Fruit fly (Drosophila melanogaster) whole organism, embryonic: ENCODE data around the gene CG8641.
A peak's percentile ranks its signal among the peaks of the same experiment; 100 is the strongest.

Source experiments
- CG11093 ChIP-seq: fragments of 200-800 bp; sonication (Bioruptor generic); IDR thresholded peaks from 3 replicates; pipeline ENCODE4 v1.3.6; 2022; ENCODE audit warnings: missing biosample characterization, missing genetic modification characterization
- CG11247 ChIP-seq: fragments of 200-800 bp; sonication (Bioruptor generic); IDR thresholded peaks from 2 replicates; pipeline ENCODE4 v1.3.6; 2022; ENCODE audit warnings: missing biosample characterization, missing genetic modification characterization
- CG12104 ChIP-seq: fragments of 200-800 bp; sonication (Bioruptor generic); optimal IDR thresholded peaks from 3 replicates; lab custom pipeline; 2016; ENCODE audit warnings: missing biosample characterization, missing genetic modification characterization
- CG12299 ChIP-seq: fragments of 200-800 bp; sonication (Bioruptor generic); optimal IDR thresholded peaks from 2 replicates; lab custom pipeline; 2018; ENCODE audit warnings: missing biosample characterization, mild to moderate bottlenecking, missing genetic modification characterization
- CG1233 ChIP-seq: fragments of 200-800 bp; sonication (Bioruptor generic); optimal IDR thresholded peaks from 4 replicates; lab custom pipeline; 2018; ENCODE audit warnings: missing biosample characterization, mild to moderate bottlenecking, missing genetic modification characterization
- CG12942 ChIP-seq: fragments of 200-800 bp; sonication (Bioruptor generic); optimal IDR thresholded peaks from 3 replicates; lab custom pipeline; 2016; ENCODE audit warnings: missing biosample characterization, missing genetic modification characterization
- CG14441 ChIP-seq: fragments of 200-800 bp; sonication (Bioruptor generic); IDR thresholded peaks from 2 replicates; pipeline ENCODE4 v1.3.6; 2022; ENCODE audit warnings: missing biosample characterization, missing genetic modification characterization
- CG14710 ChIP-seq: fragments of 200-800 bp; sonication (Bioruptor generic); optimal IDR thresholded peaks from 3 replicates; lab custom pipeline; 2019; ENCODE audit warnings: missing biosample characterization, mild to moderate bottlenecking, missing genetic modification characterization, moderate library complexity
- CG16815 ChIP-seq: fragments of 200-800 bp; sonication (Bioruptor generic); optimal IDR thresholded peaks from 3 replicates; lab custom pipeline; 2017; ENCODE audit warnings: missing biosample characterization, mild to moderate bottlenecking, missing genetic modification characterization
- CG17359 ChIP-seq: fragments of 200-800 bp; sonication (Bioruptor generic); optimal IDR thresholded peaks from 3 replicates; lab custom pipeline; 2018; ENCODE audit warnings: missing biosample characterization, mild to moderate bottlenecking, missing genetic modification characterization, moderate library complexity
- CG2120 ChIP-seq: fragments of 200-800 bp; sonication (Bioruptor generic); optimal IDR thresholded peaks from 3 replicates; lab custom pipeline; 2016; ENCODE audit warnings: missing biosample characterization, missing genetic modification characterization
- CG2199 ChIP-seq: fragments of 200-800 bp; sonication (Bioruptor generic); IDR thresholded peaks from 3 replicates; pipeline ENCODE4 v1.3.6; 2022; ENCODE audit warnings: missing biosample characterization, missing genetic modification characterization
- CG31388 ChIP-seq: fragments of 200-800 bp; sonication (Bioruptor generic); optimal IDR thresholded peaks from 2 replicates; lab custom pipeline; 2016; ENCODE audit warnings: missing biosample characterization, missing genetic modification characterization
- CG32772 ChIP-seq: fragments of 200-800 bp; sonication (Bioruptor generic); IDR thresholded peaks from 2 replicates; pipeline ENCODE4 v1.3.6; 2022; ENCODE audit warnings: missing biosample characterization, missing genetic modification characterization
- CG5953 ChIP-seq: fragments of 200-800 bp; sonication (Bioruptor generic); IDR thresholded peaks from 2 replicates; pipeline ENCODE4 v1.3.6; 2022; ENCODE audit warnings: missing biosample characterization, missing genetic modification characterization
- CG6654 ChIP-seq: fragments of 200-800 bp; sonication (Bioruptor generic); optimal IDR thresholded peaks from 2 replicates; lab custom pipeline; 2017; ENCODE audit warnings: missing biosample characterization, mild to moderate bottlenecking, missing genetic modification characterization
- CG6689 ChIP-seq: fragments of 200-800 bp; sonication (Bioruptor generic); IDR thresholded peaks from 2 replicates; pipeline ENCODE4 v1.3.6; 2022; ENCODE audit warnings: missing biosample characterization, missing genetic modification characterization
- CG7271 ChIP-seq: fragments of 200-800 bp; sonication (Bioruptor generic); optimal IDR thresholded peaks from 2 replicates; lab custom pipeline; 2018; ENCODE audit warnings: missing biosample characterization, mild to moderate bottlenecking, missing genetic modification characterization, moderate library complexity
- CG9817 ChIP-seq: fragments of 200-800 bp; sonication (Bioruptor generic); optimal IDR thresholded peaks from 2 replicates; lab custom pipeline; 2018; ENCODE audit warnings: missing biosample characterization, mild to moderate bottlenecking, missing genetic modification characterization, moderate library complexity
- Camta ChIP-seq: fragments of 200-800 bp; sonication (Bioruptor generic); optimal IDR thresholded peaks from 2 replicates; lab custom pipeline; 2016; ENCODE audit warnings: missing biosample characterization, missing genetic modification characterization
- Deaf1 ChIP-seq: fragments of 200-800 bp; optimal IDR thresholded peaks from 3 replicates; lab custom pipeline; 2019; ENCODE audit warnings: missing biosample characterization, mild to moderate bottlenecking, missing genetic modification characterization, moderate library complexity
- Dip3 ChIP-seq: fragments of 200-800 bp; sonication (Bioruptor generic); optimal IDR thresholded peaks from 3 replicates; lab custom pipeline; 2016; ENCODE audit warnings: missing biosample characterization, missing genetic modification characterization
- E2f1 ChIP-seq: fragments of 200-800 bp; sonication (Bioruptor generic); IDR thresholded peaks from 2 replicates; pipeline ENCODE4 v1.3.6; 2022; ENCODE audit warnings: missing biosample characterization, missing genetic modification characterization
- GATAe ChIP-seq: fragments of 200-800 bp; sonication (Bioruptor generic); conservative IDR thresholded peaks from 2 replicates; pipeline ENCODE4 v1.3.6; 2022; ENCODE audit warnings: missing biosample characterization, missing genetic modification characterization
- HLH54F ChIP-seq: fragments of 200-800 bp; sonication (Bioruptor generic); optimal IDR thresholded peaks from 3 replicates; lab custom pipeline; 2016; ENCODE audit warnings: missing biosample characterization, missing genetic modification characterization
- Lpt ChIP-seq: fragments of >200 bp; optimal IDR thresholded peaks from 2 replicates; lab custom pipeline; 2018; ENCODE audit warnings: missing biosample characterization, missing genetic modification characterization
- Max ChIP-seq: fragments of 200-800 bp; sonication (Bioruptor generic); optimal IDR thresholded peaks from 2 replicates; lab custom pipeline; 2016; ENCODE audit warnings: missing biosample characterization, mild to moderate bottlenecking, missing genetic modification characterization
- NK7.1 ChIP-seq: fragments of 200-800 bp; sonication (Bioruptor generic); optimal IDR thresholded peaks from 3 replicates; lab custom pipeline; 2016; ENCODE audit warnings: missing biosample characterization, missing genetic modification characterization
- Oli ChIP-seq: fragments of 200-800 bp; sonication (Bioruptor generic); optimal IDR thresholded peaks from 2 replicates; lab custom pipeline; 2018; ENCODE audit warnings: missing biosample characterization, mild to moderate bottlenecking, missing genetic modification characterization, moderate library complexity
- Sin3A ChIP-seq: fragments of >200 bp; optimal IDR thresholded peaks from 2 replicates; lab custom pipeline; 2018
- Sox102F ChIP-seq: fragments of 200-800 bp; sonication (Bioruptor generic); optimal IDR thresholded peaks from 2 replicates; lab custom pipeline; 2018; ENCODE audit warnings: missing biosample characterization, mild to moderate bottlenecking, missing genetic modification characterization, moderate library complexity
- Ssrp ChIP-seq: fragments of 200-800 bp; sonication (Bioruptor generic); optimal IDR thresholded peaks from 2 replicates; lab custom pipeline; 2018; ENCODE audit warnings: missing biosample characterization, mild to moderate bottlenecking, missing genetic modification characterization, moderate library complexity
- Usf ChIP-seq: fragments of 200-800 bp; sonication (Bioruptor generic); optimal IDR thresholded peaks from 2 replicates; lab custom pipeline; 2017; ENCODE audit warnings: missing genotype, missing biosample characterization, missing genetic modification characterization
- Vsx1 ChIP-seq: fragments of 200-800 bp; sonication (Bioruptor generic); optimal IDR thresholded peaks from 2 replicates; lab custom pipeline; 2017; ENCODE audit warnings: missing biosample characterization, mild to moderate bottlenecking, missing genetic modification characterization, missing genetic modification reagents
- Xrp1 ChIP-seq: fragments of 200-800 bp; sonication (Bioruptor generic); IDR thresholded peaks from 2 replicates; pipeline ENCODE4 v1.3.6; 2022; ENCODE audit warnings: missing biosample characterization, missing genetic modification characterization
- ap ChIP-seq: fragments of 200-800 bp; sonication (Bioruptor generic); IDR thresholded peaks from 2 replicates; pipeline ENCODE4 v1.3.6; 2022; ENCODE audit warnings: missing biosample characterization, missing genetic modification characterization
- chm ChIP-seq: fragments of 200-800 bp; sonication (Bioruptor generic); IDR thresholded peaks from 2 replicates; pipeline ENCODE4 v1.3.6; 2022; ENCODE audit warnings: missing biosample characterization, missing genetic modification characterization
- crp ChIP-seq, 2 experiments: fragments of 200-800 bp; sonication (Bioruptor generic); optimal IDR thresholded peaks; 2 replicates in 1 of 2; 3 replicates in 1 of 2; lab custom pipeline; 2017; ENCODE audit warnings: missing biosample characterization in 2 of 2, missing genetic modification characterization in 2 of 2, mild to moderate bottlenecking in 1 of 2, moderate library complexity in 1 of 2
- dan ChIP-seq: fragments of 200-800 bp; sonication (Bioruptor generic); IDR thresholded peaks from 2 replicates; pipeline ENCODE4 v1.3.6; 2022; ENCODE audit warnings: missing biosample characterization, missing genetic modification characterization
- dmrt11E ChIP-seq: fragments of 200-800 bp; sonication (Bioruptor generic); optimal IDR thresholded peaks from 3 replicates; lab custom pipeline; 2018; ENCODE audit warnings: missing biosample characterization, mild to moderate bottlenecking, missing genetic modification characterization, moderate library complexity
- fd3F ChIP-seq: fragments of 200-800 bp; sonication (Bioruptor generic); optimal IDR thresholded peaks from 2 replicates; lab custom pipeline; 2018; ENCODE audit warnings: missing biosample characterization, mild to moderate bottlenecking, missing genetic modification characterization, moderate library complexity
- fd64A ChIP-seq: fragments of 200-800 bp; sonication (Bioruptor generic); optimal IDR thresholded peaks from 3 replicates; lab custom pipeline; 2018; ENCODE audit warnings: missing biosample characterization, mild to moderate bottlenecking, missing genetic modification characterization
- gce ChIP-seq: fragments of 200-800 bp; sonication (Bioruptor generic); IDR thresholded peaks from 3 replicates; pipeline ENCODE4 v1.3.6; 2022; ENCODE audit warnings: missing biosample characterization, missing genetic modification characterization
- gsb ChIP-seq: fragments of 200-800 bp; sonication (Bioruptor generic); IDR thresholded peaks from 2 replicates; pipeline ENCODE4 v1.3.6; 2022; ENCODE audit warnings: missing biosample characterization, missing genetic modification characterization
- jigr1 ChIP-seq: fragments of 200-800 bp; sonication (Bioruptor generic); IDR thresholded peaks from 3 replicates; pipeline ENCODE4 v1.3.6; 2022; ENCODE audit warnings: missing biosample characterization, missing genetic modification characterization
- klu ChIP-seq: fragments of 200-800 bp; sonication (Bioruptor generic); IDR thresholded peaks from 2 replicates; pipeline ENCODE4 v1.3.6; 2022; ENCODE audit warnings: missing biosample characterization, missing genetic modification characterization
- nmo ChIP-seq: fragments of 200-800 bp; sonication (Bioruptor generic); optimal IDR thresholded peaks from 2 replicates; lab custom pipeline; 2018; ENCODE audit warnings: missing biosample characterization, mild to moderate bottlenecking, missing genetic modification characterization, moderate library complexity
- pan ChIP-seq, 4 experiments: fragments of >200 bp in 3 of 4; fragments of 200-800 bp in 1 of 4; sonication (Bioruptor generic) in 1 of 4; optimal IDR thresholded peaks in 3 of 4; IDR thresholded peaks in 1 of 4; 2 replicates each; pipeline versions ENCODE4 v1.3.6 to Lab custom; 2017 to 2022; ENCODE audit warnings: missing biosample characterization in 2 of 4, missing genetic modification characterization in 2 of 4, mixed read lengths in 1 of 4
- pb ChIP-seq: fragments of 200-800 bp; sonication (Bioruptor generic); optimal IDR thresholded peaks from 3 replicates; lab custom pipeline; 2016; ENCODE audit warnings: missing biosample characterization, missing genetic modification characterization
- pita ChIP-seq: fragments of 200-800 bp; sonication (Bioruptor generic); optimal IDR thresholded peaks from 2 replicates; lab custom pipeline; 2017; ENCODE audit warnings: missing biosample characterization, mild to moderate bottlenecking, missing genetic modification characterization
- ranshi ChIP-seq: fragments of 200-800 bp; sonication (Bioruptor generic); IDR thresholded peaks from 2 replicates; pipeline ENCODE4 v1.3.6; 2022; ENCODE audit warnings: missing biosample characterization, missing genetic modification characterization
- sr ChIP-seq: fragments of 200-800 bp; sonication (Bioruptor generic); IDR thresholded peaks from 3 replicates; pipeline ENCODE4 v1.3.6; 2022; ENCODE audit warnings: missing biosample characterization, missing genetic modification characterization

The CG8641 gene

dm6 chr3L:7087347-7087746 lies 10.1 kb upstream of the CG8641 start (continued):
- no peak for TF ChIP-seq Oli (tag; lab: Kevin White, UChicago)
- no peak for TF ChIP-seq Dip3
- TF ChIP-seq CG11093 (GFP tag; lab: Robert Waterston, UW) = no peak
- TF ChIP-seq Deaf1 (tag; lab: Kevin White, UChicago) = no peak
- no peak for TF ChIP-seq Vsx1 (GFP tag; lab: Kevin White, UChicago)
- no peak for TF ChIP-seq CG31388 (GFP tag; lab: Kevin White, UChicago)
- TF ChIP-seq klu = no peak
- no peak for TF ChIP-seq CG12942 (GFP tag; lab: Kevin White, UChicago)
- peak; percentile 21 for TF ChIP-seq Sox102F
- TF ChIP-seq fd3F (GFP tag; lab: Kevin White, UChicago) = no peak
- TF ChIP-seq CG11247 (GFP tag; lab: Robert Waterston, UW) = no peak
- TF ChIP-seq CG2120 (GFP tag; lab: Kevin White, UChicago) = no peak
- TF ChIP-seq Max (GFP tag; lab: Kevin White, UChicago) = no peak
- TF ChIP-seq CG9817 (tag; lab: Kevin White, UChicago) = no peak
- TF ChIP-seq Camta = no peak
- TF ChIP-seq gsb (GFP tag; lab: Robert Waterston, UW) = no peak
- TF ChIP-seq chm (GFP tag; lab: Robert Waterston, UW) = no peak
- peak; percentile 54 for TF ChIP-seq CG14441 (GFP tag; lab: Robert Waterston, UW)
- no peak for TF ChIP-seq pita (GFP tag; lab: Kevin White, UChicago)
- TF ChIP-seq CG17359 (tag; lab: Kevin White, UChicago) = peak; percentile 49
- no peak for TF ChIP-seq Ssrp (tag; lab: Kevin White, UChicago)
- TF ChIP-seq Sin3A (lab: Kevin White, UChicago) = no peak
- TF ChIP-seq CG2199 = no peak
- no peak for TF ChIP-seq GATAe
- TF ChIP-seq nmo (GFP tag; lab: Kevin White, UChicago) = no peak
- TF ChIP-seq CG1233 (GFP tag; lab: Kevin White, UChicago) = no peak
- TF ChIP-seq Lpt = no peak
- no peak for TF ChIP-seq CG6654
- no peak for TF ChIP-seq CG12299
- no peak for TF ChIP-seq CG5953 (GFP tag; lab: Robert Waterston, UW)
- 0 out of 2 replicates have a peak, but pooled peaks have one; percentile 13 for TF ChIP-seq E2f1 (GFP tag; lab: Robert Waterston, UW)
- peak; percentile 38; the same call in 1 of the 3 replicates for TF ChIP-seq sr (GFP tag; lab: Robert Waterston, UW)
- 0 out of 2 replicates have a peak, but pooled peaks have one; percentile 24 for TF ChIP-seq CG32772
- TF ChIP-seq crp (GFP tag; optimal IDR thresholded peaks at IDR 0.05; lab: Kevin White, UChicago) = no peak
- no peak for TF ChIP-seq CG16815 (GFP tag; lab: Kevin White, UChicago)
- no peak for TF ChIP-seq dan
- TF ChIP-seq CG12104 (GFP tag; lab: Kevin White, UChicago) = no peak
- TF ChIP-seq NK7.1 (GFP tag; lab: Kevin White, UChicago) = no peak
- 0 out of 2 replicates have a peak, but pooled peaks have one; percentile 32 for TF ChIP-seq CG6689 (GFP tag; lab: Robert Waterston, UW)
- no peak for TF ChIP-seq pan (optimal IDR thresholded peaks at IDR 0.05; lab: Kevin White, UChicago)
- TF ChIP-seq pan (GFP tag; optimal IDR thresholded peaks at IDR 0.05 in 1 of 2, IDR thresholded peaks at IDR 0.05 in 1 of 2) = peak in 1 of 2 experiments; percentile 32
- TF ChIP-seq ranshi (GFP tag; lab: Robert Waterston, UW) = no peak
- no peak for TF ChIP-seq gce
- TF ChIP-seq ap (GFP tag; lab: Robert Waterston, UW) = no peak
- no peak for TF ChIP-seq Xrp1 (GFP tag; lab: Robert Waterston, UW)
- no peak for TF ChIP-seq dmrt11E (tag; lab: Kevin White, UChicago)
- no peak for TF ChIP-seq HLH54F (GFP tag; lab: Kevin White, UChicago)
- TF ChIP-seq pb (GFP tag; lab: Kevin White, UChicago) = no peak
- TF ChIP-seq fd64A (GFP tag; lab: Kevin White, UChicago) = no peak
- TF ChIP-seq CG7271 (tag; lab: Kevin White, UChicago) = no peak
- no peak for TF ChIP-seq Usf (GFP tag; lab: Kevin White, UChicago)
- no peak for TF ChIP-seq CG14710 (tag; lab: Kevin White, UChicago)
- TF ChIP-seq jigr1 = no peak; the same call in 2 of the 3 replicates
